Worm (Caenorhabditis elegans) whole organism, early embryonic: ENCODE results near the gene ncs-7.
A peak's percentile ranks its signal among the peaks of the same experiment; 100 is the strongest.
"Not testable (repeated sequence)": the region's sequence is repeated elsewhere in the genome, so short reads cannot be mapped to it uniquely, and the experiment has no call there.

Source experiments
- B0310.2 ChIP-seq: sonication (generic microtip); optimal IDR thresholded peaks from 2 replicates; lab custom pipeline; 2016; ENCODE audit warnings: mild to moderate bottlenecking, missing genetic modification characterization, missing compliant biosample characterization
- F13C5.2 ChIP-seq: sonication (generic microtip); optimal IDR thresholded peaks from 2 replicates; lab custom pipeline; 2017; ENCODE audit warnings: mild to moderate bottlenecking, missing genetic modification characterization, inconsistent platforms, missing compliant biosample characterization
- aly-1 ChIP-seq: sonication (generic microtip); optimal IDR thresholded peaks from 2 replicates; lab custom pipeline; 2016; ENCODE audit warnings: missing genetic modification characterization, missing compliant biosample characterization
- ama-1 ChIP-seq: fragments of 150-350 bp; optimal IDR thresholded peaks from 2 replicates; lab custom pipeline; 2014
- ceh-13 ChIP-seq: fragments of 200-800 bp; sonication (Bioruptor generic); optimal IDR thresholded peaks from 2 replicates; lab custom pipeline; 2018; ENCODE audit warnings: mild to moderate bottlenecking, missing genetic modification characterization, missing compliant biosample characterization
- ceh-36 ChIP-seq: sonication (generic microtip); optimal IDR thresholded peaks from 2 replicates; lab custom pipeline; 2016; ENCODE audit warnings: missing genetic modification characterization, inconsistent platforms, missing compliant biosample characterization
- ets-7 ChIP-seq: sonication (generic microtip); optimal IDR thresholded peaks from 2 replicates; lab custom pipeline; 2016; ENCODE audit warnings: missing genotype, missing genetic modification characterization, missing compliant biosample characterization
- flt-1 ChIP-seq: fragments of 200-800 bp; sonication (Bioruptor generic); IDR thresholded peaks from 2 replicates; pipeline ENCODE4 v1.3.6; 2022; ENCODE audit warnings: missing genetic modification characterization, missing compliant biosample characterization
- hmbx-1 ChIP-seq: sonication (generic microtip); optimal IDR thresholded peaks from 2 replicates; lab custom pipeline; 2016; ENCODE audit warnings: mild to moderate bottlenecking, missing genetic modification characterization, missing compliant biosample characterization
- hmg-4 ChIP-seq: fragments of 200-800 bp; sonication (Bioruptor generic); optimal IDR thresholded peaks from 2 replicates; lab custom pipeline; 2018; ENCODE audit warnings: mild to moderate bottlenecking, missing genetic modification characterization, missing compliant biosample characterization
- hnd-1 ChIP-seq: sonication (generic microtip); optimal IDR thresholded peaks from 2 replicates; lab custom pipeline; 2016; ENCODE audit warnings: missing genetic modification characterization, missing compliant biosample characterization
- pes-1 ChIP-seq: fragments of 200-800 bp; sonication (Bioruptor generic); IDR thresholded peaks from 2 replicates; pipeline ENCODE4 v1.3.6; 2022; ENCODE audit warnings: missing genetic modification reagents, missing genetic modification characterization, missing compliant biosample characterization
- scrt-1 ChIP-seq: fragments of 200-800 bp; sonication (Bioruptor generic); IDR thresholded peaks from 2 replicates; pipeline ENCODE4 v1.3.6; 2022; ENCODE audit warnings: missing genetic modification characterization, missing compliant biosample characterization
- sea-1 ChIP-seq: fragments of 200-800 bp; sonication (Bioruptor generic); conservative IDR thresholded peaks from 2 replicates; pipeline ENCODE4 v1.3.6; 2022; ENCODE audit warnings: missing genetic modification characterization, missing compliant biosample characterization
- tbx-11 ChIP-seq: fragments of 200-800 bp; sonication (Bioruptor generic); IDR thresholded peaks from 2 replicates; pipeline ENCODE4 v1.3.6; 2022; ENCODE audit warnings: missing genetic modification characterization, missing compliant biosample characterization
- tbx-37 ChIP-seq: fragments of 200-800 bp; sonication (Bioruptor generic); conservative IDR thresholded peaks from 2 replicates; pipeline ENCODE4 v1.3.6; 2022; ENCODE audit warnings: missing genetic modification reagents, missing genetic modification characterization, missing compliant biosample characterization
- tra-4 ChIP-seq: sonication (generic microtip); optimal IDR thresholded peaks from 2 replicates; lab custom pipeline; 2017; ENCODE audit warnings: missing genetic modification characterization, missing compliant biosample characterization

Gene ncs-7

ce11 chrX:17638460-17638859 lies 24.1 kb downstream of the ncs-7 start:
- TF ChIP-seq hmg-4: no peak
- no peak for TF ChIP-seq ama-1 (lab: Kevin White, UChicago)
- no peak for TF ChIP-seq hmbx-1 (tag; lab: Kevin White, UChicago)
- TF ChIP-seq B0310.2: no peak
- TF ChIP-seq pes-1: no peak
- no peak for TF ChIP-seq aly-1
- TF ChIP-seq sea-1: no peak
- no peak for TF ChIP-seq tra-4 (tag; lab: Kevin White, UChicago)
- no peak for TF ChIP-seq hnd-1 (tag; lab: Kevin White, UChicago)
- TF ChIP-seq ceh-13: no peak
- TF ChIP-seq tbx-11 (GFP tag; lab: Robert Waterston, UW): no peak
- TF ChIP-seq scrt-1 (GFP tag; lab: Robert Waterston, UW): no peak
- no peak for TF ChIP-seq ceh-36
- no peak for TF ChIP-seq ets-7 (tag; lab: Kevin White, UChicago)

ce11 chrX:17638970-17639369 lies 24.6 kb downstream of the ncs-7 start:
- TF ChIP-seq hmg-4 (no peak), F13C5.2 (tag; lab: Kevin White, UChicago) (no peak), hmbx-1 (tag; lab: Kevin White, UChicago) (no peak), hnd-1 (tag; lab: Kevin White, UChicago) (no peak), tbx-37 (GFP tag; lab: Robert Waterston, UW) (no peak)

ce11 chrX:17640790-17641189 lies 26.4 kb downstream of the ncs-7 start, which contains the start of gene H18N23.2:
Gene H18N23.2, minus strand, starts transcription at chrX:17640871.
- TF ChIP-seq ceh-13 (no peak), sea-1 (no peak), aly-1 (no peak), hmg-4 (peak; percentile 27)

ce11 chrX:17642832-17643231 lies 28.5 kb downstream of the ncs-7 start:
- no peak for TF ChIP-seq pes-1
- TF ChIP-seq tra-4 (tag; lab: Kevin White, UChicago): no peak
- no peak for TF ChIP-seq ceh-13
- no peak for TF ChIP-seq hnd-1 (tag; lab: Kevin White, UChicago)
- no peak for TF ChIP-seq flt-1 (GFP tag; lab: Robert Waterston, UW)
- TF ChIP-seq F13C5.2 (tag; lab: Kevin White, UChicago): no peak
- no peak for TF ChIP-seq ceh-36
- TF ChIP-seq tbx-37 (GFP tag; lab: Robert Waterston, UW): no peak
- TF ChIP-seq ama-1 (lab: Kevin White, UChicago): no peak
- no peak for TF ChIP-seq scrt-1 (GFP tag; lab: Robert Waterston, UW)
- TF ChIP-seq sea-1: no peak

- TF ChIP-seq ceh-36: no peak
- no peak for TF ChIP-seq tbx-37 (GFP tag; lab: Robert Waterston, UW)
- TF ChIP-seq hmg-4: no peak
- no peak for TF ChIP-seq tra-4 (tag; lab: Kevin White, UChicago)
- TF ChIP-seq hnd-1 (tag; lab: Kevin White, UChicago): no peak
- TF ChIP-seq pes-1: no peak
- TF ChIP-seq hmbx-1 (tag; lab: Kevin White, UChicago): no peak
- TF ChIP-seq tbx-11 (GFP tag; lab: Robert Waterston, UW): no peak
- TF ChIP-seq aly-1: no peak
- TF ChIP-seq scrt-1 (GFP tag; lab: Robert Waterston, UW): no peak
- no peak for TF ChIP-seq ceh-13
- no peak for TF ChIP-seq ama-1 (lab: Kevin White, UChicago)
Observed at ce11 chrX:17643812-17644211, 29.5 kb downstream of the ncs-7 start.

ce11 chrX:17649380-17649779 lies 35.0 kb downstream of the ncs-7 start, which contains the start of gene tmem-218:
Gene tmem-218, plus strand, starts transcription at chrX:17649680.
- not testable (repeated sequence) for TF ChIP-seq tbx-11 (GFP tag; lab: Robert Waterston, UW); hmg-4; ceh-36

- no peak for TF ChIP-seq scrt-1 (GFP tag; lab: Robert Waterston, UW)
Observed at ce11 chrX:17662146-17662545, 47.8 kb downstream of the ncs-7 start, which contains the start of gene nlp-6. Gene nlp-6, plus strand, starts transcription at chrX:17662446.

- TF ChIP-seq flt-1 (GFP tag; lab: Robert Waterston, UW) (no peak), hnd-1 (tag; lab: Kevin White, UChicago) (no peak), F13C5.2 (tag; lab: Kevin White, UChicago) (no peak), sea-1 (no peak)
Observed at ce11 chrX:17667288-17667687, 52.9 kb downstream of the ncs-7 start.
